Worm (Caenorhabditis elegans): Measurements from ENCODE around the gene E02H9.7.

DNA sequence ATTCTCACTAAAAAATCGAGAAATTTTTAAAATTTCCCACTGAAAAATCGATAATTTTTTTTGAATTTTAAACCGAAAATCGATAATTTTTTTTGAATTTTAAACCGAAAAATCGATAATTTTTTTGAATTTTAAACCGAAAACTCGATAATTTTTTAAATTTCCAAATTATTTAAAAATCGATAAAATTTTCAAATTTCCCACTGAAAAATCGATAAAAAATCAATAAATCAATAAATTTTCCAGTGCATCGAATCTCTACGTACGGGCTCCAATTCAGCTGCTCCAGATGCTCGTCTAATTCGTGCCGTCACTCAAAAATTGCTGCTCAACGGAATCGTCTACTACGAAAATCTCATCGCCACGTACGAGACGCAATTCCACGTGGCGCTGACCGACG is 33.1 kb upstream of the E02H9.7 start:
- no peak for TF ChIP-seq D2030.7 (GFP tag; IDR thresholded peaks at IDR 0.05)
- TF ChIP-seq efl-1 (GFP tag; optimal IDR thresholded peaks at IDR 0.05): no peak
- TF ChIP-seq hmg-20 (GFP tag; IDR thresholded peaks at IDR 0.05): no peak
- no peak for TF ChIP-seq B0019.2 (GFP tag; conservative IDR thresholded peaks at IDR 0.05)
- TF ChIP-seq pha-4 (tag; optimal IDR thresholded peaks at IDR 0.05): no peak
- no peak for TF ChIP-seq T26A5.8 (tag; optimal IDR thresholded peaks at IDR 0.05)
- no peak for TF ChIP-seq F49E8.2 (tag; optimal IDR thresholded peaks at IDR 0.05; ENCODE audit: insufficient read depth)
- TF ChIP-seq ama-1 (optimal IDR thresholded peaks at IDR 0.05): no peak
- no peak for TF ChIP-seq ama-1 (GFP tag; optimal IDR thresholded peaks at IDR 0.05)

Data from whole organism, young adult.